Worm (Caenorhabditis elegans) whole organism, L4/young adult: ENCODE data around the gene F57B1.1.

ENCODE experiments used
- W03F9.2 ChIP-seq: fragments of 150-350 bp; optimal IDR thresholded peaks from 2 replicates; lab custom pipeline; 2014; ENCODE audit warnings: missing biosample characterization, missing genetic modification characterization
- him-1 ChIP-seq: sonication (generic microtip); optimal IDR thresholded peaks from 2 replicates; lab custom pipeline; 2016; ENCODE audit warnings: missing genotype, missing genetic modification reagents, missing genetic modification characterization, missing compliant biosample characterization

- TF ChIP-seq W03F9.2 (no peak), him-1 (no peak)
Measured at ce11 chrV:13152575-13152974, 42.9 kb downstream of the F57B1.1 start, which contains the start of gene noca-1.
